Worm (Caenorhabditis elegans) whole organism, L3 larva: ENCODE results near the gene ndua-8.

ENCODE experiments used
- lin-15B ChIP-seq: fragments of 150-350 bp; optimal IDR thresholded peaks from 2 replicates; lab custom pipeline; 2014; ENCODE audit warnings: missing biosample characterization, missing genetic modification characterization
- sea-2 ChIP-seq: fragments of 150-350 bp; sonication (generic microtip); optimal IDR thresholded peaks from 4 replicates; lab custom pipeline; 2014; ENCODE audit warnings: missing biosample characterization, missing genetic modification reagents, missing genetic modification characterization
- tbx-2 ChIP-seq: sonication (generic microtip); optimal IDR thresholded peaks from 2 replicates; lab custom pipeline; 2016; ENCODE audit warnings: mild to moderate bottlenecking, missing genetic modification characterization, missing compliant biosample characterization
- ztf-4 ChIP-seq: fragments of 150-350 bp; optimal IDR thresholded peaks from 2 replicates; lab custom pipeline; 2014; ENCODE audit warnings: missing biosample characterization, missing genetic modification characterization

ce11 chrIII:2553579-2553978, 24.7 kb downstream of the ndua-8 start:
- TF ChIP-seq tbx-2 (no peak), sea-2 (GFP tag; lab: Kevin White, UChicago) (no peak), lin-15B (no peak), ztf-4 (tag; lab: Kevin White, UChicago) (no peak)
